Worm (Caenorhabditis elegans) whole organism, L1 larva: ENCODE results near the gene cra-1.

Source experiments
- C16A3.4 ChIP-seq: fragments of 150-350 bp; optimal IDR thresholded peaks from 2 replicates; lab custom pipeline; 2014; ENCODE audit warnings: missing biosample characterization, missing genetic modification characterization
- aha-1 ChIP-seq: fragments of 150-350 bp; optimal IDR thresholded peaks from 2 replicates; lab custom pipeline; 2014; ENCODE audit warnings: missing biosample characterization, missing genetic modification characterization
- ama-1 ChIP-seq: fragments of 150-350 bp; optimal IDR thresholded peaks from 2 replicates; lab custom pipeline; 2014
- ceh-63 ChIP-seq: fragments of 200-800 bp; sonication (Bioruptor generic); optimal IDR thresholded peaks from 2 replicates; lab custom pipeline; 2018; ENCODE audit warnings: mild to moderate bottlenecking, missing genetic modification characterization, missing compliant biosample characterization
- ceh-8 ChIP-seq: fragments of 200-800 bp; sonication (Bioruptor generic); optimal IDR thresholded peaks from 2 replicates; lab custom pipeline; 2018; ENCODE audit warnings: mild to moderate bottlenecking, missing genetic modification characterization, moderate library complexity, missing compliant biosample characterization
- ceh-82 ChIP-seq, 3 experiments: fragments of 150-350 bp in 1 of 3; sonication (generic microtip) in 2 of 3; optimal IDR thresholded peaks; 2 replicates each; lab custom pipeline; 2014 to 2017; ENCODE audit warnings: missing biosample characterization in 3 of 3, missing genetic modification characterization in 3 of 3
- ceh-90 ChIP-seq: sonication (generic microtip); optimal IDR thresholded peaks from 2 replicates; lab custom pipeline; 2016; ENCODE audit warnings: missing genetic modification characterization, missing compliant biosample characterization
- ces-1 ChIP-seq: fragments of 150-350 bp; optimal IDR thresholded peaks from 2 replicates; lab custom pipeline; 2014; ENCODE audit warnings: missing biosample characterization, missing genetic modification reagents, missing genetic modification characterization
- dpl-1 ChIP-seq, 3 experiments: fragments of 150-350 bp in 2 of 3; sonication (generic microtip) in 1 of 3; optimal IDR thresholded peaks; 2 replicates each; lab custom pipeline; 2014 to 2017; ENCODE audit warnings: missing biosample characterization in 3 of 3, missing genetic modification characterization in 3 of 3, missing genetic modification reagents in 3 of 3
- efl-1 ChIP-seq, 4 experiments: fragments of 150-350 bp; optimal IDR thresholded peaks in 3 of 4; peaks in 1 of 4; 1 replicate in 1 of 4; 2 replicates in 3 of 4; lab custom pipeline; 2014; ENCODE audit warnings: missing biosample characterization in 2 of 4, missing genetic modification characterization in 2 of 4, missing genetic modification reagents in 2 of 4
- efl-3 ChIP-seq: fragments of 200-800 bp; sonication (Bioruptor generic); optimal IDR thresholded peaks from 2 replicates; lab custom pipeline; 2018; ENCODE audit warnings: mild to moderate bottlenecking, missing genetic modification characterization, missing compliant biosample characterization
- egl-13 ChIP-seq: sonication (generic microtip); optimal IDR thresholded peaks from 2 replicates; lab custom pipeline; 2016; ENCODE audit warnings: missing genotype, missing genetic modification reagents, missing genetic modification characterization, missing compliant biosample characterization
- egl-27 ChIP-seq, 2 experiments: fragments of 150-350 bp in 1 of 2; sonication (generic microtip); optimal IDR thresholded peaks; 3 replicates each; lab custom pipeline; 2017 to 2018; ENCODE audit warnings: missing biosample characterization in 2 of 2, missing genetic modification characterization in 2 of 2, missing genetic modification reagents in 2 of 2
- elt-2 ChIP-seq: sonication (generic microtip); optimal IDR thresholded peaks from 2 replicates; lab custom pipeline; 2016; ENCODE audit warnings: missing genetic modification characterization, mild to moderate bottlenecking, inconsistent platforms, missing compliant biosample characterization, missing genetic modification reagents
- ets-5 ChIP-seq: fragments of 200-800 bp; sonication (Bioruptor generic); IDR thresholded peaks from 2 replicates; pipeline ENCODE4 v1.3.6; 2022; ENCODE audit warnings: missing genetic modification characterization, missing compliant biosample characterization
- fkh-4 ChIP-seq: sonication (generic microtip); optimal IDR thresholded peaks from 2 replicates; lab custom pipeline; 2016; ENCODE audit warnings: missing compliant biosample characterization, missing genetic modification characterization, borderline replicate concordance
- fkh-8 ChIP-seq: sonication (generic microtip); optimal IDR thresholded peaks from 2 replicates; lab custom pipeline; 2016; ENCODE audit warnings: mild to moderate bottlenecking, missing genetic modification characterization, missing compliant biosample characterization
- fos-1 ChIP-seq: fragments of 150-350 bp; optimal IDR thresholded peaks from 2 replicates; lab custom pipeline; 2014; ENCODE audit warnings: missing biosample characterization, missing genetic modification characterization
- grh-1 ChIP-seq: fragments of 200-800 bp; sonication (Bioruptor generic); IDR thresholded peaks from 2 replicates; pipeline ENCODE4 v1.3.6; 2022; ENCODE audit warnings: missing genetic modification reagents, missing genetic modification characterization, missing compliant biosample characterization
- hlh-4 ChIP-seq: sonication (generic microtip); optimal IDR thresholded peaks from 2 replicates; lab custom pipeline; 2016; ENCODE audit warnings: mild to moderate bottlenecking, missing genetic modification characterization, missing compliant biosample characterization
- hpl-2 ChIP-seq: fragments of 150-350 bp; optimal IDR thresholded peaks from 2 replicates; lab custom pipeline; 2014; ENCODE audit warnings: missing biosample characterization, missing genetic modification reagents, missing genetic modification characterization
- irx-1 ChIP-seq: sonication (generic microtip); optimal IDR thresholded peaks from 2 replicates; lab custom pipeline; 2016; ENCODE audit warnings: missing genetic modification characterization, missing compliant biosample characterization
- isw-1 ChIP-seq: fragments of 200-800 bp; sonication (Bioruptor generic); IDR thresholded peaks from 2 replicates; pipeline ENCODE4 v1.3.6; 2022; ENCODE audit warnings: missing genetic modification characterization, missing compliant biosample characterization
- lin-15B ChIP-seq: fragments of 150-350 bp; sonication (generic microtip); optimal IDR thresholded peaks from 3 replicates; lab custom pipeline; 2014; ENCODE audit warnings: missing biosample characterization, missing genetic modification characterization
- lin-35 ChIP-seq, 2 experiments: fragments of 150-350 bp; optimal IDR thresholded peaks; 2 replicates each; lab custom pipeline; 2014; ENCODE audit warnings: missing biosample characterization in 2 of 2, missing genetic modification characterization in 2 of 2, missing genetic modification reagents in 2 of 2
- lin-39 ChIP-seq: fragments of 150-350 bp; optimal IDR thresholded peaks from 2 replicates; lab custom pipeline; 2014; ENCODE audit warnings: missing biosample characterization, missing genetic modification reagents, missing genetic modification characterization
- lir-3 ChIP-seq: sonication (generic microtip); optimal IDR thresholded peaks from 2 replicates; lab custom pipeline; 2016; ENCODE audit warnings: mild to moderate bottlenecking, missing genetic modification characterization, moderate library complexity, missing compliant biosample characterization; ENCODE audit not compliant: poor library complexity
- lsy-2 ChIP-seq, 2 experiments: fragments of 150-350 bp; optimal IDR thresholded peaks; 2 replicates each; lab custom pipeline; 2014; ENCODE audit warnings: missing biosample characterization in 2 of 2, missing genetic modification characterization in 2 of 2
- mab-9 ChIP-seq: fragments of 200-800 bp; sonication (Bioruptor generic); IDR thresholded peaks from 2 replicates; pipeline ENCODE4 v1.3.6; 2022; ENCODE audit warnings: missing genetic modification reagents, missing genetic modification characterization, missing compliant biosample characterization
- mdl-1 ChIP-seq, 2 experiments: fragments of 150-350 bp; optimal IDR thresholded peaks; 2 replicates each; lab custom pipeline; 2014 to 2017; ENCODE audit warnings: missing biosample characterization in 2 of 2, missing genetic modification characterization in 2 of 2, inconsistent platforms in 1 of 2
- nhr-19 ChIP-seq: fragments of 200-800 bp; sonication (Bioruptor generic); conservative IDR thresholded peaks from 2 replicates; pipeline ENCODE4 v1.3.6; 2022; ENCODE audit warnings: missing genetic modification characterization, missing compliant biosample characterization
- nhr-20 ChIP-seq: sonication (generic microtip); optimal IDR thresholded peaks from 2 replicates; lab custom pipeline; 2016; ENCODE audit warnings: mild to moderate bottlenecking, missing genetic modification characterization, missing compliant biosample characterization
- nhr-237 ChIP-seq: fragments of 150-350 bp; optimal IDR thresholded peaks from 2 replicates; lab custom pipeline; 2014; ENCODE audit warnings: missing biosample characterization, missing genetic modification characterization
- nhr-28 ChIP-seq: fragments of 150-350 bp; optimal IDR thresholded peaks from 2 replicates; lab custom pipeline; 2014; ENCODE audit warnings: missing biosample characterization, missing genetic modification characterization
- nhr-47 ChIP-seq: sonication (generic microtip); optimal IDR thresholded peaks from 2 replicates; lab custom pipeline; 2016; ENCODE audit warnings: mild to moderate bottlenecking, missing genetic modification characterization, moderate library complexity, missing compliant biosample characterization
- nhr-71 ChIP-seq: sonication (generic microtip); optimal IDR thresholded peaks from 2 replicates; lab custom pipeline; 2016; ENCODE audit warnings: mild to moderate bottlenecking, missing genetic modification characterization, moderate library complexity, missing compliant biosample characterization
- nhr-76 ChIP-seq: sonication (generic microtip); optimal IDR thresholded peaks from 2 replicates; lab custom pipeline; 2017; ENCODE audit warnings: missing biosample characterization, missing genetic modification characterization
- nhr-85 ChIP-seq: sonication (generic microtip); peaks from one replicate; lab custom pipeline; 2016; ENCODE audit warnings: missing genetic modification characterization, inconsistent platforms, missing compliant biosample characterization
- pax-3 ChIP-seq: fragments of 200-800 bp; sonication (Bioruptor generic); optimal IDR thresholded peaks from 2 replicates; lab custom pipeline; 2018; ENCODE audit warnings: mild to moderate bottlenecking, missing genetic modification characterization, moderate library complexity, missing compliant biosample characterization
- pqm-1 ChIP-seq: sonication (generic microtip); optimal IDR thresholded peaks from 3 replicates; lab custom pipeline; 2017; ENCODE audit warnings: missing biosample characterization, missing genetic modification characterization
- sox-4 ChIP-seq: sonication (generic microtip); optimal IDR thresholded peaks from 2 replicates; lab custom pipeline; 2016; ENCODE audit warnings: missing genetic modification characterization, missing compliant biosample characterization
- sptf-1 ChIP-seq: fragments of 150-350 bp; optimal IDR thresholded peaks from 2 replicates; lab custom pipeline; 2014; ENCODE audit warnings: missing biosample characterization, missing genetic modification characterization
- sup-37 ChIP-seq: fragments of 200-800 bp; sonication (Bioruptor generic); optimal IDR thresholded peaks from 2 replicates; lab custom pipeline; 2018; ENCODE audit warnings: mild to moderate bottlenecking, missing genetic modification characterization, missing compliant biosample characterization
- swsn-7 ChIP-seq: sonication (generic microtip); optimal IDR thresholded peaks from 2 replicates; lab custom pipeline; 2016; ENCODE audit warnings: missing genetic modification characterization, missing compliant biosample characterization
- unc-130 ChIP-seq: fragments of 150-350 bp; optimal IDR thresholded peaks from 2 replicates; lab custom pipeline; 2017; ENCODE audit warnings: missing biosample characterization, missing genetic modification characterization, inconsistent platforms
- unc-86 ChIP-seq: sonication (generic microtip); optimal IDR thresholded peaks from 2 replicates; lab custom pipeline; 2016; ENCODE audit warnings: missing genetic modification characterization, missing compliant biosample characterization
- zag-1 ChIP-seq: fragments of 150-350 bp; optimal IDR thresholded peaks from 2 replicates; lab custom pipeline; 2014; ENCODE audit warnings: missing biosample characterization, missing genetic modification characterization
- zip-4 ChIP-seq: fragments of 200-800 bp; sonication (Bioruptor generic); optimal IDR thresholded peaks from 2 replicates; lab custom pipeline; 2018; ENCODE audit warnings: mild to moderate bottlenecking, missing genetic modification characterization, moderate library complexity, missing compliant biosample characterization

Gene cra-1

DNA sequence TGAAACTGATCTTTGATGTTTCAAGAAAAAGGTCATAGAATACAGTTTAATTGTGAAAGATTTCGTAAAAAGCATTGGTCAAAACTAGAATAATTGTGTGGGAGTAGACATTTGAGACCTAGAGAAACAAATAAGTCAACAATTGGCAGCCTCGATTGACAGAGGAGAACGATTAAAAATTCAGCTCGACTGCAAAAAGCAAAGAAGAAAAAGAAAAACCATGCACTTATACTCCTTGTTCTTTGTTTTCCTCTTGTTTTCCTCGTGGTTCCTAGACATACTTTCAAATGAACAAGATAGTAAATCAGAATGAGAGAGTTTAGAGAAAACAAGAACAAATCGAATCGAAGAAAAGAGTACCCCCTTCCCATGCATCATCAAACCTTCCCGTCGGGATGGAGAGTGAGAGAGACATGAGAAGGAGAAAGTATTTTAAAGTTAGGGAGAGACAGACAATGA lies 11.8 kb downstream of the cra-1 start (continued):
- no peak for TF ChIP-seq ceh-8 (GFP tag; lab: Kevin White, UChicago)
- peak; percentile 5 for TF ChIP-seq nhr-47 (tag; lab: Kevin White, UChicago)
- no peak for TF ChIP-seq mab-9 (GFP tag; lab: Robert Waterston, UW)
- no peak for TF ChIP-seq efl-3 (GFP tag; lab: Kevin White, UChicago)
- peak; percentile 69 for TF ChIP-seq nhr-20 (tag; lab: Kevin White, UChicago)
- peak; percentile 67 for TF ChIP-seq elt-2 (tag; lab: Kevin White, UChicago)
- TF ChIP-seq hlh-4 (tag; lab: Kevin White, UChicago) = no peak
- TF ChIP-seq pax-3 (tag; lab: Kevin White, UChicago) = no peak
- TF ChIP-seq irx-1 (tag; lab: Kevin White, UChicago) = no peak
- TF ChIP-seq sox-4 = no peak
- no peak for TF ChIP-seq fkh-4
- peak; percentile 42 for TF ChIP-seq nhr-19 (GFP tag; lab: Robert Waterston, UW)
- TF ChIP-seq grh-1 (GFP tag; lab: Robert Waterston, UW) = no peak
- TF ChIP-seq zip-4 (GFP tag; lab: Kevin White, UChicago) = no peak
- TF ChIP-seq ceh-82 (tag; optimal IDR thresholded peaks at IDR 0.05; lab: Kevin White, UChicago) = peak in 1 of 3 experiments; percentile 9
- TF ChIP-seq efl-1 (optimal IDR thresholded peaks at IDR 0.05; lab: Kevin White, UChicago) = peak; percentile 22 to 49
- peak in 1 of 2 experiments; percentile 22 for TF ChIP-seq efl-1 (GFP tag; optimal IDR thresholded peaks at IDR 0.05 in 1 of 2; lab: Kevin White, UChicago)
- TF ChIP-seq unc-86 (tag; lab: Kevin White, UChicago) = no peak
- TF ChIP-seq unc-130 (tag; lab: Kevin White, UChicago) = peak; percentile 37
- TF ChIP-seq nhr-237 = no peak
- no peak for TF ChIP-seq isw-1 (GFP tag; lab: Robert Waterston, UW)
- TF ChIP-seq nhr-85 = peak; percentile 80
- TF ChIP-seq ets-5 = no peak
- TF ChIP-seq nhr-76 (tag; lab: Kevin White, UChicago) = no peak
- TF ChIP-seq swsn-7 (tag; lab: Kevin White, UChicago) = no peak
- no peak for TF ChIP-seq ces-1
- no peak for TF ChIP-seq lin-15B (tag; lab: Kevin White, UChicago)
- TF ChIP-seq sup-37 (GFP tag; lab: Kevin White, UChicago) = no peak
- TF ChIP-seq zag-1 (tag; lab: Kevin White, UChicago) = no peak
- no peak for TF ChIP-seq nhr-28 (tag; lab: Kevin White, UChicago)
- no peak for TF ChIP-seq ceh-63
- TF ChIP-seq fkh-8 (tag; lab: Kevin White, UChicago) = no peak
- no peak for TF ChIP-seq fos-1 (tag; lab: Kevin White, UChicago)
- no peak for TF ChIP-seq sptf-1 (tag; lab: Kevin White, UChicago)
- no peak for TF ChIP-seq pqm-1 (tag; lab: Kevin White, UChicago)
- peak; percentile 33 to 70 for TF ChIP-seq lin-35 (GFP tag; optimal IDR thresholded peaks at IDR 0.05; lab: Kevin White, UChicago)
- peak; percentile 33 to 72 for TF ChIP-seq lsy-2 (tag; optimal IDR thresholded peaks at IDR 0.05; lab: Kevin White, UChicago)
- no peak for TF ChIP-seq lin-39 (tag; lab: Kevin White, UChicago)
- peak; percentile 70 for TF ChIP-seq nhr-71
- TF ChIP-seq mdl-1 (tag; optimal IDR thresholded peaks at IDR 0.05; lab: Kevin White, UChicago) = peak in 1 of 2 experiments; percentile 56

ce11 chrIII:6856709-6857108 lies 12.6 kb downstream of the cra-1 start, which contains the start of gene zak-1:
TSS of gene zak-1 (minus strand) at chrIII:6856809.
- TF ChIP-seq C16A3.4 (tag; lab: Kevin White, UChicago) = no peak
- TF ChIP-seq fkh-8 (tag; lab: Kevin White, UChicago) = no peak
- no peak for TF ChIP-seq lin-39 (tag; lab: Kevin White, UChicago)
- no peak for TF ChIP-seq ama-1 (lab: Kevin White, UChicago)
- TF ChIP-seq ceh-90 (tag; lab: Kevin White, UChicago) = no peak
- no peak for TF ChIP-seq egl-27 (tag; optimal IDR thresholded peaks at IDR 0.05; lab: Kevin White, UChicago)
- no peak for TF ChIP-seq lir-3 (tag; lab: Kevin White, UChicago)
- no peak for TF ChIP-seq nhr-237
- TF ChIP-seq dpl-1 (GFP tag; optimal IDR thresholded peaks at IDR 0.05; lab: Kevin White, UChicago) = no peak
- no peak for TF ChIP-seq efl-1 (optimal IDR thresholded peaks at IDR 0.05; lab: Kevin White, UChicago)
- TF ChIP-seq efl-1 (GFP tag; optimal IDR thresholded peaks at IDR 0.05 in 1 of 2; lab: Kevin White, UChicago) = no peak
- no peak for TF ChIP-seq nhr-47 (tag; lab: Kevin White, UChicago)
- TF ChIP-seq ceh-8 (GFP tag; lab: Kevin White, UChicago) = no peak
- TF ChIP-seq egl-13 (tag; lab: Kevin White, UChicago) = no peak
- TF ChIP-seq aha-1 = no peak
- no peak for TF ChIP-seq grh-1 (GFP tag; lab: Robert Waterston, UW)
- TF ChIP-seq hpl-2 = no peak
- no peak for TF ChIP-seq fkh-4
- no peak for TF ChIP-seq isw-1 (GFP tag; lab: Robert Waterston, UW)
